Fruit fly (Drosophila melanogaster) whole organism, embryonic: ENCODE data around the gene CG42869.

Source experiments
- Bgb ChIP-seq: fragments of 200-800 bp; sonication (Bioruptor generic); IDR thresholded peaks from 2 replicates; pipeline ENCODE4 v1.3.6; 2022; ENCODE audit warnings: missing biosample characterization, missing genetic modification characterization; ENCODE audit not compliant: partially characterized antibody
- CG10366 ChIP-seq: fragments of 200-800 bp; sonication (Bioruptor generic); IDR thresholded peaks from 2 replicates; pipeline ENCODE4 v1.3.6; 2022; ENCODE audit warnings: missing biosample characterization, missing genetic modification characterization
- CG10462 ChIP-seq: fragments of 200-800 bp; sonication (Bioruptor generic); optimal IDR thresholded peaks from 2 replicates; lab custom pipeline; 2016; ENCODE audit warnings: missing biosample characterization, missing genetic modification characterization
- CG12104 ChIP-seq: fragments of 200-800 bp; sonication (Bioruptor generic); optimal IDR thresholded peaks from 3 replicates; lab custom pipeline; 2016; ENCODE audit warnings: missing biosample characterization, missing genetic modification characterization
- CG1233 ChIP-seq: fragments of 200-800 bp; sonication (Bioruptor generic); optimal IDR thresholded peaks from 4 replicates; lab custom pipeline; 2018; ENCODE audit warnings: missing biosample characterization, mild to moderate bottlenecking, missing genetic modification characterization
- CG14667 ChIP-seq: fragments of 200-800 bp; sonication (Bioruptor generic); IDR thresholded peaks from 2 replicates; pipeline ENCODE4 v1.3.6; 2022; ENCODE audit warnings: missing biosample characterization, missing genetic modification characterization
- CG15073 ChIP-seq: fragments of 200-800 bp; sonication (Bioruptor generic); optimal IDR thresholded peaks from 2 replicates; lab custom pipeline; 2016; ENCODE audit warnings: missing biosample characterization, missing genetic modification characterization
- CG17328 ChIP-seq: fragments of 200-800 bp; sonication (Bioruptor generic); IDR thresholded peaks from 2 replicates; pipeline ENCODE4 v1.3.6; 2022; ENCODE audit warnings: missing biosample characterization, missing genetic modification characterization
- CG17359 ChIP-seq: fragments of 200-800 bp; sonication (Bioruptor generic); optimal IDR thresholded peaks from 3 replicates; lab custom pipeline; 2018; ENCODE audit warnings: missing biosample characterization, mild to moderate bottlenecking, missing genetic modification characterization, moderate library complexity
- CG17912 ChIP-seq: fragments of 200-800 bp; sonication (Bioruptor generic); optimal IDR thresholded peaks from 2 replicates; lab custom pipeline; 2018; ENCODE audit warnings: missing biosample characterization, mild to moderate bottlenecking, missing genetic modification characterization
- CG18011 ChIP-seq: fragments of 200-800 bp; sonication (Bioruptor generic); optimal IDR thresholded peaks from 2 replicates; lab custom pipeline; 2017; ENCODE audit warnings: missing biosample characterization, missing genetic modification characterization, mild to moderate bottlenecking, moderate library complexity, missing genotype
- CG18764 ChIP-seq: fragments of 200-800 bp; sonication (Bioruptor generic); optimal IDR thresholded peaks from 3 replicates; lab custom pipeline; 2016; ENCODE audit warnings: missing biosample characterization, missing genetic modification characterization
- CG2678 ChIP-seq: fragments of 200-800 bp; sonication (Bioruptor generic); optimal IDR thresholded peaks from 3 replicates; lab custom pipeline; 2019; ENCODE audit warnings: missing biosample characterization, mild to moderate bottlenecking, missing genetic modification characterization, moderate library complexity
- CG3065 ChIP-seq: fragments of 200-800 bp; sonication (Bioruptor generic); optimal IDR thresholded peaks from 2 replicates; lab custom pipeline; 2016; ENCODE audit warnings: missing biosample characterization, missing genetic modification characterization
- CG3163 ChIP-seq: fragments of 200-800 bp; sonication (Bioruptor generic); optimal IDR thresholded peaks from 3 replicates; lab custom pipeline; 2016; ENCODE audit warnings: missing biosample characterization, missing genetic modification characterization
- CG32767 ChIP-seq: fragments of 200-800 bp; sonication (Bioruptor generic); IDR thresholded peaks from 2 replicates; pipeline ENCODE4 v1.3.6; 2022; ENCODE audit warnings: missing biosample characterization, missing genetic modification characterization
- CG33213 ChIP-seq: fragments of 200-800 bp; sonication (Bioruptor generic); optimal IDR thresholded peaks from 3 replicates; lab custom pipeline; 2016; ENCODE audit warnings: missing biosample characterization, missing genetic modification characterization
- CG4617 ChIP-seq: fragments of 200-800 bp; sonication (Bioruptor generic); optimal IDR thresholded peaks from 3 replicates; lab custom pipeline; 2016; ENCODE audit warnings: missing biosample characterization, missing genetic modification characterization, borderline replicate concordance
- CG6272 ChIP-seq: fragments of 200-800 bp; sonication (Bioruptor generic); IDR thresholded peaks from 2 replicates; pipeline ENCODE4 v1.3.6; 2022; ENCODE audit warnings: missing biosample characterization, missing genetic modification characterization
- CG7271 ChIP-seq: fragments of 200-800 bp; sonication (Bioruptor generic); optimal IDR thresholded peaks from 2 replicates; lab custom pipeline; 2018; ENCODE audit warnings: missing biosample characterization, mild to moderate bottlenecking, missing genetic modification characterization, moderate library complexity
- CG8924 ChIP-seq: fragments of 200-800 bp; optimal IDR thresholded peaks from 3 replicates; lab custom pipeline; 2019; ENCODE audit warnings: missing biosample characterization, mild to moderate bottlenecking, missing genetic modification characterization, moderate library complexity
- CG9727 ChIP-seq: fragments of 200-800 bp; sonication (Bioruptor generic); optimal IDR thresholded peaks from 3 replicates; lab custom pipeline; 2017; ENCODE audit warnings: missing biosample characterization, mild to moderate bottlenecking, missing genetic modification characterization
- CrebB ChIP-seq: fragments of 200-800 bp; sonication (Bioruptor generic); optimal IDR thresholded peaks from 3 replicates; lab custom pipeline; 2018; ENCODE audit warnings: missing biosample characterization, mild to moderate bottlenecking, missing genetic modification characterization
- Ets97D ChIP-seq: fragments of 200-800 bp; sonication (Bioruptor generic); optimal IDR thresholded peaks from 3 replicates; lab custom pipeline; 2016; ENCODE audit warnings: missing biosample characterization, missing genetic modification characterization
- HLH3B ChIP-seq: fragments of 200-800 bp; sonication (Bioruptor generic); IDR thresholded peaks from 2 replicates; pipeline ENCODE4 v1.3.6; 2022; ENCODE audit warnings: missing biosample characterization, missing genetic modification characterization
- HLHmδ ChIP-seq: fragments of 200-800 bp; sonication (Bioruptor generic); optimal IDR thresholded peaks from 2 replicates; lab custom pipeline; 2018; ENCODE audit warnings: missing biosample characterization, mild to moderate bottlenecking, missing genetic modification characterization, moderate library complexity
- Hand ChIP-seq: fragments of 200-800 bp; sonication (Bioruptor generic); optimal IDR thresholded peaks from 2 replicates; lab custom pipeline; 2017; ENCODE audit warnings: mild to moderate bottlenecking, missing biosample characterization, missing genetic modification reagents, missing genetic modification characterization
- Hsf ChIP-seq: fragments of 200-800 bp; sonication (Bioruptor generic); optimal IDR thresholded peaks from 3 replicates; lab custom pipeline; 2016; ENCODE audit warnings: missing biosample characterization, missing genetic modification characterization
- Jarid2 ChIP-seq: fragments of 200-800 bp; sonication (Bioruptor generic); optimal IDR thresholded peaks from 3 replicates; lab custom pipeline; 2017; ENCODE audit warnings: mild to moderate bottlenecking, missing biosample characterization, missing genetic modification reagents, missing genetic modification characterization
- MESR4 ChIP-seq: fragments of 200-800 bp; sonication (Bioruptor generic); optimal IDR thresholded peaks from 2 replicates; lab custom pipeline; 2018; ENCODE audit warnings: missing biosample characterization, mild to moderate bottlenecking, missing genetic modification characterization, moderate library complexity
- Ssrp ChIP-seq: fragments of 200-800 bp; sonication (Bioruptor generic); optimal IDR thresholded peaks from 2 replicates; lab custom pipeline; 2018; ENCODE audit warnings: missing biosample characterization, mild to moderate bottlenecking, missing genetic modification characterization, moderate library complexity
- Xrp1 ChIP-seq: fragments of 200-800 bp; sonication (Bioruptor generic); IDR thresholded peaks from 2 replicates; pipeline ENCODE4 v1.3.6; 2022; ENCODE audit warnings: missing biosample characterization, missing genetic modification characterization
- ase ChIP-seq: fragments of 200-800 bp; sonication (Bioruptor generic); IDR thresholded peaks from 3 replicates; pipeline ENCODE4 v1.3.6; 2022; ENCODE audit warnings: missing biosample characterization, missing genetic modification characterization
- bsh ChIP-seq, 2 experiments: fragments of 200-800 bp; sonication (Bioruptor generic); optimal IDR thresholded peaks; 2 replicates each; lab custom pipeline; 2017 to 2018; ENCODE audit warnings: mild to moderate bottlenecking in 2 of 2, missing biosample characterization in 2 of 2, missing genetic modification characterization in 2 of 2, moderate library complexity in 1 of 2
- cato ChIP-seq: fragments of 200-800 bp; sonication (Bioruptor generic); optimal IDR thresholded peaks from 2 replicates; lab custom pipeline; 2016; ENCODE audit warnings: missing biosample characterization, missing genetic modification characterization, borderline replicate concordance
- dati ChIP-seq: fragments of 200-800 bp; sonication (Bioruptor generic); IDR thresholded peaks from 2 replicates; pipeline ENCODE4 v1.3.6; 2022; ENCODE audit warnings: missing biosample characterization, missing genetic modification characterization
- dmrt11E ChIP-seq: fragments of 200-800 bp; sonication (Bioruptor generic); optimal IDR thresholded peaks from 3 replicates; lab custom pipeline; 2018; ENCODE audit warnings: missing biosample characterization, mild to moderate bottlenecking, missing genetic modification characterization, moderate library complexity
- eve ChIP-seq, 2 experiments: fragments of >200 bp; optimal IDR thresholded peaks; 2 replicates each; lab custom pipeline; 2017; ENCODE audit warnings: missing biosample characterization in 2 of 2, missing genetic modification characterization in 2 of 2
- grau ChIP-seq: fragments of 200-800 bp; optimal IDR thresholded peaks from 3 replicates; lab custom pipeline; 2019; ENCODE audit warnings: missing biosample characterization, mild to moderate bottlenecking, missing genetic modification characterization, moderate library complexity
- gsb ChIP-seq: fragments of 200-800 bp; sonication (Bioruptor generic); IDR thresholded peaks from 2 replicates; pipeline ENCODE4 v1.3.6; 2022; ENCODE audit warnings: missing biosample characterization, missing genetic modification characterization
- gt ChIP-seq: fragments of 200-800 bp; sonication (Bioruptor generic); IDR thresholded peaks from 2 replicates; pipeline ENCODE4 v1.3.6; 2022; ENCODE audit warnings: missing biosample characterization, missing genetic modification characterization
- hth ChIP-seq: fragments of >200 bp; optimal IDR thresholded peaks from 2 replicates; lab custom pipeline; 2017; ENCODE audit warnings: inconsistent platforms
- kay ChIP-seq: fragments of 200-800 bp; sonication (Bioruptor generic); optimal IDR thresholded peaks from 2 replicates; lab custom pipeline; 2016; ENCODE audit warnings: missing biosample characterization, missing genetic modification characterization
- maf-S ChIP-seq: fragments of 200-800 bp; sonication (Bioruptor generic); optimal IDR thresholded peaks from 2 replicates; lab custom pipeline; 2016; ENCODE audit warnings: missing biosample characterization, missing genetic modification characterization
- shn ChIP-seq: fragments of 200-800 bp; sonication (Bioruptor generic); optimal IDR thresholded peaks from 3 replicates; lab custom pipeline; 2016; ENCODE audit warnings: missing biosample characterization, missing genetic modification characterization
- sim ChIP-seq: fragments of 200-800 bp; sonication (Bioruptor generic); IDR thresholded peaks from 2 replicates; pipeline ENCODE4 v1.3.6; 2022; ENCODE audit warnings: missing biosample characterization, missing genetic modification characterization
- sima ChIP-seq: fragments of 200-800 bp; sonication (Bioruptor generic); optimal IDR thresholded peaks from 2 replicates; lab custom pipeline; 2016; ENCODE audit warnings: missing biosample characterization, missing genetic modification characterization
- slbo ChIP-seq: fragments of 200-800 bp; sonication (Bioruptor generic); IDR thresholded peaks from 2 replicates; pipeline ENCODE4 v1.3.6; 2022; ENCODE audit warnings: missing biosample characterization, missing genetic modification characterization
- sob ChIP-seq: fragments of 200-800 bp; sonication (Bioruptor generic); IDR thresholded peaks from 2 replicates; pipeline ENCODE4 v1.3.6; 2022; ENCODE audit warnings: missing biosample characterization, missing genetic modification characterization
- tin ChIP-seq: fragments of 200-800 bp; sonication (Bioruptor generic); optimal IDR thresholded peaks from 3 replicates; lab custom pipeline; 2016; ENCODE audit warnings: missing biosample characterization, missing genetic modification characterization
- tio ChIP-seq: fragments of 200-800 bp; sonication (Bioruptor generic); optimal IDR thresholded peaks from 2 replicates; lab custom pipeline; 2017; ENCODE audit warnings: missing biosample characterization, missing genetic modification characterization, inconsistent platforms
- vvl ChIP-seq: fragments of 200-800 bp; sonication (Bioruptor generic); IDR thresholded peaks from 2 replicates; pipeline ENCODE4 v1.3.6; 2022; ENCODE audit warnings: missing biosample characterization, missing genetic modification characterization
- zfh2 ChIP-seq: fragments of 200-800 bp; sonication (Bioruptor generic); optimal IDR thresholded peaks from 2 replicates; lab custom pipeline; 2016; ENCODE audit warnings: missing biosample characterization, missing genetic modification characterization

Gene CG42869

DNA sequence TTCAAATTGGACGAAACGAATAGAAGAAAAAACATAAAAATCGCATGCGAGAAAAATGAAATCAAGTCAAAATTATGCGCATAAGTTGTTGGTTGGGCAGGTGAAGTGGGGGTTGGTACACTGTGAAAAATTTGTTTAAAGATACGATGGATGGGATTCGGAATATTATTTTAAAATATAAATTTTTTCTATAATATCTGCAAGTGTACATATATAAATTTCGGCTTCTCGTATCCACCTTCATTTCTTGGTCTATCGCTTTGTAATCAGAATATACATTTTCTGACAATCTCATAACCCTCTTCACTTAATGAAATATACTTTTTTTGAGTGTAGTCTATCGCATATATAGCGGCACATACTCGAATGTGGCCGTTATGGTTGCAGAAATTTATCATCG lies 33.3 kb downstream of the CG42869 start (continued):
- TF ChIP-seq CG18011 (GFP tag; lab: Kevin White, UChicago) (no peak), Bgb (GFP tag; lab: Robert Waterston, UW) (no peak), CG10462 (GFP tag; lab: Kevin White, UChicago) (no peak), gt (GFP tag; lab: Robert Waterston, UW) (no peak), CG8924 (tag; lab: Kevin White, UChicago) (peak; percentile 7), maf-S (GFP tag; lab: Kevin White, UChicago) (no peak), CG6272 (GFP tag; lab: Robert Waterston, UW) (no peak), ase (GFP tag; lab: Robert Waterston, UW) (no peak), Hsf (GFP tag; lab: Kevin White, UChicago) (no peak), CG3065 (GFP tag; lab: Kevin White, UChicago) (no peak), HLHmδ (GFP tag; lab: Kevin White, UChicago) (no peak), zfh2 (no peak), sob (GFP tag; lab: Robert Waterston, UW) (no peak), tio (no peak), eve (GFP tag; optimal IDR thresholded peaks at IDR 0.05; lab: Kevin White, UChicago) (peak in 1 of 2 experiments; percentile 28), CrebB (tag; lab: Kevin White, UChicago) (no peak), kay (no peak), CG17359 (tag; lab: Kevin White, UChicago) (peak; percentile 32), CG9727 (GFP tag; lab: Kevin White, UChicago) (no peak), dati (no peak), Hand (GFP tag; lab: Kevin White, UChicago) (no peak), slbo (GFP tag; lab: Robert Waterston, UW) (no peak), Jarid2 (GFP tag; lab: Kevin White, UChicago) (no peak), bsh (GFP tag; optimal IDR thresholded peaks at IDR 0.05; lab: Kevin White, UChicago) (peak in 1 of 2 experiments; percentile 6), CG33213 (GFP tag; lab: Kevin White, UChicago) (no peak), CG17328 (GFP tag; lab: Robert Waterston, UW) (no peak), CG10366 (GFP tag; lab: Robert Waterston, UW) (no peak; the same call in 1 of the 2 replicates), hth (no peak), sima (GFP tag; lab: Kevin White, UChicago) (no peak), CG14667 (GFP tag; lab: Robert Waterston, UW) (no peak), gsb (GFP tag; lab: Robert Waterston, UW) (no peak), tin (peak; percentile 5), CG7271 (tag; lab: Kevin White, UChicago) (no peak), CG1233 (GFP tag; lab: Kevin White, UChicago) (no peak), sim (GFP tag; lab: Robert Waterston, UW) (no peak), CG18764 (GFP tag; lab: Kevin White, UChicago) (no peak), CG12104 (GFP tag; lab: Kevin White, UChicago) (no peak), Xrp1 (GFP tag; lab: Robert Waterston, UW) (peak; percentile 17; the same call in 1 of the 2 replicates), MESR4 (GFP tag; lab: Kevin White, UChicago) (no peak), CG3163 (GFP tag; lab: Kevin White, UChicago) (no peak), CG15073 (GFP tag; lab: Kevin White, UChicago) (no peak), Ssrp (peak; percentile 8), HLH3B (GFP tag; lab: Robert Waterston, UW) (peak; percentile 44; the same call in 1 of the 2 replicates), CG17912 (GFP tag; lab: Kevin White, UChicago) (no peak), dmrt11E (tag; lab: Kevin White, UChicago) (no peak), cato (GFP tag; lab: Kevin White, UChicago) (no peak), CG4617 (GFP tag; lab: Kevin White, UChicago) (no peak), Ets97D (GFP tag; lab: Kevin White, UChicago) (no peak), grau (peak; percentile 36), CG2678 (tag; lab: Kevin White, UChicago) (peak; percentile 32), shn (GFP tag; lab: Kevin White, UChicago) (no peak), vvl (peak; percentile 77), CG32767 (GFP tag; lab: Robert Waterston, UW) (no peak)
